Worm (Caenorhabditis elegans) whole organism, midembryonic: ENCODE data around the gene mcm-3.

ENCODE experiments used
- T22C8.4 ChIP-seq: fragments of 200-800 bp; sonication (Bioruptor generic); IDR thresholded peaks from 2 replicates; pipeline ENCODE4 v1.3.6; 2022; ENCODE audit warnings: missing genetic modification characterization, missing compliant biosample characterization
- cog-1 ChIP-seq: sonication (generic microtip); optimal IDR thresholded peaks from 2 replicates; lab custom pipeline; 2016; ENCODE audit warnings: missing genetic modification characterization, missing compliant biosample characterization
- flt-1 ChIP-seq: fragments of 200-800 bp; sonication (Bioruptor generic); IDR thresholded peaks from 2 replicates; pipeline ENCODE4 v1.3.6; 2022; ENCODE audit warnings: missing genetic modification characterization, missing compliant biosample characterization
- klf-2 ChIP-seq: fragments of 200-800 bp; sonication (Bioruptor generic); conservative IDR thresholded peaks from 2 replicates; pipeline ENCODE4 v1.3.6; 2022; ENCODE audit warnings: missing genetic modification reagents, missing genetic modification characterization, missing compliant biosample characterization
- med-1 ChIP-seq: sonication (generic microtip); optimal IDR thresholded peaks from 2 replicates; lab custom pipeline; 2017; ENCODE audit warnings: missing genetic modification characterization, mild to moderate bottlenecking, missing compliant biosample characterization, antibody characterized with exemption, missing genetic modification reagents; ENCODE audit not compliant: insufficient read depth
- ref-1 ChIP-seq: fragments of 200-800 bp; sonication (Bioruptor generic); conservative IDR thresholded peaks from 2 replicates; pipeline ENCODE4 v1.3.6; 2022; ENCODE audit warnings: missing genetic modification reagents, missing genetic modification characterization, missing compliant biosample characterization
- tab-1 ChIP-seq: fragments of 200-800 bp; sonication (Bioruptor generic); IDR thresholded peaks from 2 replicates; pipeline ENCODE4 v1.3.6; 2022; ENCODE audit warnings: missing genetic modification characterization, missing compliant biosample characterization
- ztf-23 ChIP-seq: fragments of 200-800 bp; sonication (Bioruptor generic); IDR thresholded peaks from 2 replicates; pipeline ENCODE4 v1.3.6; 2022; ENCODE audit warnings: missing genetic modification reagents, missing genetic modification characterization, missing compliant biosample characterization
- ztf-29 ChIP-seq: fragments of 200-800 bp; sonication (Bioruptor generic); IDR thresholded peaks from 2 replicates; pipeline ENCODE4 v1.3.6; 2022; ENCODE audit warnings: missing genetic modification reagents, missing genetic modification characterization, missing compliant biosample characterization

Gene mcm-3

ce11 chrV:15067165-15067564 is 7.8 kb upstream of the mcm-3 start, which contains the start of gene C25D7.10:
TSS of gene C25D7.10 (plus strand) at chrV:15067465.
- no peak for TF ChIP-seq tab-1 (GFP tag; lab: Robert Waterston, UW)
- no peak for TF ChIP-seq ztf-29
- TF ChIP-seq med-1 (GFP tag; lab: Kevin White, UChicago): no peak
- no peak for TF ChIP-seq flt-1 (GFP tag; lab: Robert Waterston, UW)

- TF ChIP-seq ztf-23: no peak
- TF ChIP-seq med-1 (GFP tag; lab: Kevin White, UChicago): no peak
- no peak for TF ChIP-seq tab-1 (GFP tag; lab: Robert Waterston, UW)
- no peak for TF ChIP-seq klf-2 (GFP tag; lab: Robert Waterston, UW)
- no peak for TF ChIP-seq T22C8.4 (GFP tag; lab: Robert Waterston, UW)
- TF ChIP-seq flt-1 (GFP tag; lab: Robert Waterston, UW): no peak
- no peak for TF ChIP-seq ref-1 (GFP tag; lab: Robert Waterston, UW)
- TF ChIP-seq ztf-29: no peak
- TF ChIP-seq cog-1 (tag; lab: Kevin White, UChicago): no peak
Measured at ce11 chrV:15065837-15066348, 6.5 kb upstream of the mcm-3 start, which contains the start of gene otub-1. TSS of gene otub-1 (plus strand) at chrV:15066298.

ce11 chrV:15065068-15065744 is 5.8 kb upstream of the mcm-3 start, which contains the start of gene C25D7.9:
TSS of gene C25D7.9 (plus strand) at chrV:15065135.
- TF ChIP-seq tab-1 (GFP tag; lab: Robert Waterston, UW) (no peak), med-1 (GFP tag; lab: Kevin White, UChicago) (no peak), T22C8.4 (GFP tag; lab: Robert Waterston, UW) (peak; percentile 82), ztf-23 (no peak), klf-2 (GFP tag; lab: Robert Waterston, UW) (no peak), cog-1 (tag; lab: Kevin White, UChicago) (no peak), flt-1 (GFP tag; lab: Robert Waterston, UW) (no peak), ztf-29 (no peak), ref-1 (GFP tag; lab: Robert Waterston, UW) (no peak)

- TF ChIP-seq ztf-29 (no peak), cog-1 (tag; lab: Kevin White, UChicago) (no peak), tab-1 (GFP tag; lab: Robert Waterston, UW) (no peak), ztf-23 (no peak), T22C8.4 (GFP tag; lab: Robert Waterston, UW) (no peak), ref-1 (GFP tag; lab: Robert Waterston, UW) (no peak), flt-1 (GFP tag; lab: Robert Waterston, UW) (no peak), klf-2 (GFP tag; lab: Robert Waterston, UW) (no peak), med-1 (GFP tag; lab: Kevin White, UChicago) (no peak)
Measured at ce11 chrV:15063987-15064386, 4.6 kb upstream of the mcm-3 start, which contains the start of gene rap-2. TSS of gene rap-2 (minus strand) at chrV:15064087.

ce11 chrV:15060595-15060994 is 1.2 kb upstream of the mcm-3 start:
- no peak for TF ChIP-seq med-1 (GFP tag; lab: Kevin White, UChicago)
- no peak for TF ChIP-seq ztf-29
- no peak for TF ChIP-seq T22C8.4 (GFP tag; lab: Robert Waterston, UW)
- TF ChIP-seq cog-1 (tag; lab: Kevin White, UChicago): no peak
- TF ChIP-seq klf-2 (GFP tag; lab: Robert Waterston, UW): no peak
- no peak for TF ChIP-seq ref-1 (GFP tag; lab: Robert Waterston, UW)
- TF ChIP-seq flt-1 (GFP tag; lab: Robert Waterston, UW): no peak
- TF ChIP-seq ztf-23: no peak
- TF ChIP-seq tab-1 (GFP tag; lab: Robert Waterston, UW): no peak

- TF ChIP-seq tab-1 (GFP tag; lab: Robert Waterston, UW) (no peak), ref-1 (GFP tag; lab: Robert Waterston, UW) (no peak), med-1 (GFP tag; lab: Kevin White, UChicago) (no peak), cog-1 (tag; lab: Kevin White, UChicago) (no peak), T22C8.4 (GFP tag; lab: Robert Waterston, UW) (no peak), ztf-29 (no peak), ztf-23 (no peak), klf-2 (GFP tag; lab: Robert Waterston, UW) (no peak), flt-1 (GFP tag; lab: Robert Waterston, UW) (no peak)
Measured at ce11 chrV:15058965-15059364, 434 bp downstream of the mcm-3 start.

ce11 chrV:15058423-15058822 is 976 bp downstream of the mcm-3 start:
- no peak for TF ChIP-seq ztf-29
- no peak for TF ChIP-seq cog-1 (tag; lab: Kevin White, UChicago)

ce11 chrV:15057724-15058123 is 1.7 kb downstream of the mcm-3 start:
- TF ChIP-seq ref-1 (GFP tag; lab: Robert Waterston, UW) (no peak), T22C8.4 (GFP tag; lab: Robert Waterston, UW) (no peak)

- TF ChIP-seq ref-1 (GFP tag; lab: Robert Waterston, UW) (no peak), klf-2 (GFP tag; lab: Robert Waterston, UW) (no peak), med-1 (GFP tag; lab: Kevin White, UChicago) (no peak), ztf-23 (no peak), ztf-29 (no peak)
Measured at ce11 chrV:15056346-15056839, 3.0 kb downstream of the mcm-3 start.

- TF ChIP-seq med-1 (GFP tag; lab: Kevin White, UChicago) (no peak), T22C8.4 (GFP tag; lab: Robert Waterston, UW) (no peak), cog-1 (tag; lab: Kevin White, UChicago) (no peak), ref-1 (GFP tag; lab: Robert Waterston, UW) (no peak), tab-1 (GFP tag; lab: Robert Waterston, UW) (no peak), ztf-23 (no peak), flt-1 (GFP tag; lab: Robert Waterston, UW) (no peak), ztf-29 (no peak), klf-2 (GFP tag; lab: Robert Waterston, UW) (no peak)
Measured at ce11 chrV:15055873-15056272, 3.5 kb downstream of the mcm-3 start, which contains the start of gene C25D7.16. TSS of gene C25D7.16 (plus strand) at chrV:15056173.
